5 worm cellular contexts compared by ENCODE assay signal in genomic region chrIII:12942307-12942706, ce11.
A peak's percentile ranks its signal among the peaks of the same experiment; 100 is the strongest.
TF ChIP-seq lines count a peak whose summit lies in the region.

Gene unc-25 (plus strand): TSS chrIII:12942651.

TF ChIP-seq in whole organism, L1 larva, 84 proteins besides CTCF, POLR2A, EP300 and RAD21:
- TF ChIP-seq F16B12.6 (tag; optimal IDR thresholded peaks at IDR 0.05; lab: Kevin White, UChicago) (no peak), sox-4 (tag; optimal IDR thresholded peaks at IDR 0.05; lab: Kevin White, UChicago) (no peak), sptf-1 (tag; optimal IDR thresholded peaks at IDR 0.05; lab: Kevin White, UChicago) (no peak), mep-1 (tag; optimal IDR thresholded peaks at IDR 0.05; lab: Kevin White, UChicago) (no peak), rnt-1 (tag; optimal IDR thresholded peaks at IDR 0.05; lab: Kevin White, UChicago) (no peak), fkh-10 (GFP tag; optimal IDR thresholded peaks at IDR 0.05; lab: Kevin White, UChicago) (peak; percentile 53), alr-1 (tag; optimal IDR thresholded peaks at IDR 0.05; lab: Kevin White, UChicago; ENCODE audit: borderline replicate concordance) (no peak), ceh-90 (tag; optimal IDR thresholded peaks at IDR 0.05; lab: Kevin White, UChicago) (no peak), mab-9 (GFP tag; IDR thresholded peaks at IDR 0.05; lab: Robert Waterston, UW) (peak; percentile 22; the same call in 1 of the 2 replicates)

TF ChIP-seq in whole organism, L2 larva, 48 proteins besides CTCF, POLR2A, EP300 and RAD21:
- peak in 1 of 2 experiments; percentile 20 for TF ChIP-seq lsy-2 (tag; optimal IDR thresholded peaks at IDR 0.05; lab: Kevin White, UChicago)
- 0 out of 2 replicates have a peak, but pooled peaks have one; percentile 22 for TF ChIP-seq ztf-1 (GFP tag; conservative IDR thresholded peaks at IDR 0.05; lab: Robert Waterston, UW)
- TF ChIP-seq mab-5 (tag; optimal IDR thresholded peaks at IDR 0.05; lab: Kevin White, UChicago), result peak; percentile 73
- TF ChIP-seq unc-55 (GFP tag; optimal IDR thresholded peaks at IDR 0.05; lab: Kevin White, UChicago), result peak; percentile 57
- no peak for TF ChIP-seq unc-62 (GFP tag; optimal IDR thresholded peaks at IDR 0.05; lab: Kevin White, UChicago)
- TF ChIP-seq F13H6.1 (tag; optimal IDR thresholded peaks at IDR 0.05; lab: Kevin White, UChicago), result peak; percentile 0
- peak; percentile 73 for TF ChIP-seq Y55F3AM.14 (GFP tag; optimal IDR thresholded peaks at IDR 0.05; lab: Kevin White, UChicago)
- TF ChIP-seq lin-39 (tag; optimal IDR thresholded peaks at IDR 0.05; lab: Kevin White, UChicago), result no peak

TF ChIP-seq in whole organism, L3 larva, 47 proteins besides CTCF, POLR2A, EP300 and RAD21:
- no peak for TF ChIP-seq unc-62 (GFP tag; optimal IDR thresholded peaks at IDR 0.05; lab: Kevin White, UChicago)
- TF ChIP-seq fkh-2 (tag; optimal IDR thresholded peaks at IDR 0.05; lab: Kevin White, UChicago), result no peak
- no peak for TF ChIP-seq lin-15B (tag; optimal IDR thresholded peaks at IDR 0.05; lab: Kevin White, UChicago)
- TF ChIP-seq nhr-237 (tag; optimal IDR thresholded peaks at IDR 0.05; lab: Kevin White, UChicago), result no peak
- peak; percentile 57 for TF ChIP-seq lin-39 (tag; optimal IDR thresholded peaks at IDR 0.05; lab: Kevin White, UChicago)
- TF ChIP-seq fkh-10 (GFP tag; optimal IDR thresholded peaks at IDR 0.05; lab: Kevin White, UChicago), result no peak
- TF ChIP-seq jun-1 (tag; optimal IDR thresholded peaks at IDR 0.05; lab: Kevin White, UChicago), result no peak
- TF ChIP-seq tbx-2 (tag; optimal IDR thresholded peaks at IDR 0.05; lab: Kevin White, UChicago), result no peak
- TF ChIP-seq unc-39 (tag; optimal IDR thresholded peaks at IDR 0.05; lab: Kevin White, UChicago), result no peak
- peak; percentile 16 for TF ChIP-seq nfya-1 (tag; optimal IDR thresholded peaks at IDR 0.05; lab: Kevin White, UChicago; ENCODE audit: insufficient read depth)
- TF ChIP-seq ceh-28 (tag; optimal IDR thresholded peaks at IDR 0.05; lab: Kevin White, UChicago), result no peak
- no peak for TF ChIP-seq nhr-76 (tag; optimal IDR thresholded peaks at IDR 0.05; lab: Kevin White, UChicago)
- no peak for TF ChIP-seq ceh-82 (tag; optimal IDR thresholded peaks at IDR 0.05; lab: Kevin White, UChicago)
- TF ChIP-seq hmg-11 (tag; optimal IDR thresholded peaks at IDR 0.05; lab: Kevin White, UChicago), result no peak

TF ChIP-seq in whole organism, L4 larva, 104 proteins besides CTCF, POLR2A, EP300 and RAD21:
- TF ChIP-seq set-16 (GFP tag; IDR thresholded peaks at IDR 0.05; lab: Robert Waterston, UW) (peak; percentile 39; the same call in 1 of the 2 replicates), ceh-20 (GFP tag; IDR thresholded peaks at IDR 0.05; lab: Robert Waterston, UW) (peak; percentile 39; the same call in 1 of the 2 replicates), mdt-29 (GFP tag; IDR thresholded peaks at IDR 0.05; lab: Robert Waterston, UW) (0 out of 2 replicates have a peak, but pooled peaks have one; percentile 23), pha-4 (GFP tag; IDR thresholded peaks at IDR 0.05; lab: Robert Waterston, UW) (peak; percentile 49; the same call in 1 of the 2 replicates), pha-4 (tag; optimal IDR thresholded peaks at IDR 0.05; lab: Kevin White, UChicago) (no peak), nhr-28 (tag; optimal IDR thresholded peaks at IDR 0.05; lab: Kevin White, UChicago) (no peak), rbr-2 (tag; optimal IDR thresholded peaks at IDR 0.05; lab: Kevin White, UChicago) (peak; percentile 32), dve-1 (tag; optimal IDR thresholded peaks at IDR 0.05; lab: Kevin White, UChicago; ENCODE audit: insufficient read depth) (peak; percentile 7), lsy-2 (tag; optimal IDR thresholded peaks at IDR 0.05; lab: Kevin White, UChicago) (peak in 1 of 2 experiments; percentile 14), gei-8 (GFP tag; optimal IDR thresholded peaks at IDR 0.05; lab: Kevin White, UChicago) (peak; percentile 6), fkh-10 (GFP tag; optimal IDR thresholded peaks at IDR 0.05; lab: Kevin White, UChicago) (peak; percentile 42), aha-1 (tag; lab: Kevin White, UChicago) (peak; percentile 79), daf-12 (tag; optimal IDR thresholded peaks at IDR 0.05; lab: Kevin White, UChicago) (no peak), lin-38 (GFP tag; IDR thresholded peaks at IDR 0.05; lab: Robert Waterston, UW) (peak; percentile 30; the same call in 1 of the 2 replicates), hlh-11 (tag; optimal IDR thresholded peaks at IDR 0.05; lab: Kevin White, UChicago) (peak; percentile 3), egl-43 (GFP tag; IDR thresholded peaks at IDR 0.05; lab: Robert Waterston, UW) (0 out of 2 replicates have a peak, but pooled peaks have one; percentile 9), nhr-48 (tag; optimal IDR thresholded peaks at IDR 0.05; lab: Kevin White, UChicago) (no peak), egl-27 (tag; optimal IDR thresholded peaks at IDR 0.05; lab: Kevin White, UChicago) (no peak)

TF ChIP-seq in whole organism, young adult, 124 proteins besides CTCF, POLR2A, EP300 and RAD21:
- TF ChIP-seq F49E8.2 (tag; optimal IDR thresholded peaks at IDR 0.05; lab: Kevin White, UChicago; ENCODE audit: insufficient read depth) (no peak), mel-28 (tag; optimal IDR thresholded peaks at IDR 0.05; lab: Kevin White, UChicago; ENCODE audit: borderline replicate concordance) (no peak), F23B12.7 (tag; optimal IDR thresholded peaks at IDR 0.05; lab: Kevin White, UChicago; ENCODE audit: insufficient read depth) (no peak), Y95B8A.8 (GFP tag; IDR thresholded peaks at IDR 0.05; lab: Robert Waterston, UW) (no peak), rpc-1 (optimal IDR thresholded peaks at IDR 0.05; lab: Kevin White, UChicago) (no peak), rpc-1 (tag; optimal IDR thresholded peaks at IDR 0.05; lab: Kevin White, UChicago) (no peak), ZK185.1 (tag; optimal IDR thresholded peaks at IDR 0.05; lab: Kevin White, UChicago; ENCODE audit: poor library complexity, severe bottlenecking) (no peak), attf-3 (GFP tag; conservative IDR thresholded peaks at IDR 0.05; lab: Robert Waterston, UW) (no peak), lsl-1 (GFP tag; optimal IDR thresholded peaks at IDR 0.05; lab: Kevin White, UChicago) (no peak), zim-3 (tag; optimal IDR thresholded peaks at IDR 0.05; lab: Kevin White, UChicago) (peak; percentile 43), B0336.3 (GFP tag; IDR thresholded peaks at IDR 0.05; lab: Robert Waterston, UW) (no peak), snpc-1.1 (tag; optimal IDR thresholded peaks at IDR 0.05; lab: Kevin White, UChicago; ENCODE audit: insufficient read depth) (no peak), rec-8 (tag; optimal IDR thresholded peaks at IDR 0.05; lab: Kevin White, UChicago) (no peak), attf-6 (GFP tag; IDR thresholded peaks at IDR 0.05; lab: Robert Waterston, UW) (0 out of 2 replicates have a peak, but pooled peaks have one; percentile 49), sptf-2 (GFP tag; optimal IDR thresholded peaks at IDR 0.05; lab: Kevin White, UChicago) (no peak), F33H1.4 (GFP tag; IDR thresholded peaks at IDR 0.05; lab: Robert Waterston, UW) (no peak), athp-1 (tag; optimal IDR thresholded peaks at IDR 0.05; lab: Kevin White, UChicago) (no peak), ceh-27 (GFP tag; optimal IDR thresholded peaks at IDR 0.05; lab: Kevin White, UChicago) (peak; percentile 70), chd-7 (tag; optimal IDR thresholded peaks at IDR 0.05; lab: Kevin White, UChicago) (peak; percentile 17), C17E4.6 (GFP tag; IDR thresholded peaks at IDR 0.05; lab: Robert Waterston, UW) (no peak), T26A5.8 (tag; optimal IDR thresholded peaks at IDR 0.05; lab: Kevin White, UChicago) (no peak), B0035.1 (tag; optimal IDR thresholded peaks at IDR 0.05; lab: Kevin White, UChicago) (no peak), zfh-2 (GFP tag; conservative IDR thresholded peaks at IDR 0.05; lab: Robert Waterston, UW) (0 out of 2 replicates have a peak, but pooled peaks have one; percentile 16), aptf-3 (GFP tag; IDR thresholded peaks at IDR 0.05; lab: Robert Waterston, UW) (no peak), ceh-91 (GFP tag; IDR thresholded peaks at IDR 0.05; lab: Robert Waterston, UW) (no peak), ztf-3 (GFP tag; optimal IDR thresholded peaks at IDR 0.05; lab: Kevin White, UChicago) (no peak), D2030.7 (GFP tag; IDR thresholded peaks at IDR 0.05; lab: Robert Waterston, UW) (no peak), lir-1 (GFP tag; conservative IDR thresholded peaks at IDR 0.05; lab: Robert Waterston, UW) (no peak), K12H6.12 (tag; optimal IDR thresholded peaks at IDR 0.05; lab: Kevin White, UChicago) (no peak), rcor-1 (GFP tag; IDR thresholded peaks at IDR 0.05; lab: Robert Waterston, UW) (no peak), ztf-6 (GFP tag; IDR thresholded peaks at IDR 0.05; lab: Robert Waterston, UW) (no peak), ztf-18 (tag; optimal IDR thresholded peaks at IDR 0.05; lab: Kevin White, UChicago) (no peak), tbx-9 (tag; optimal IDR thresholded peaks at IDR 0.05; lab: Kevin White, UChicago; ENCODE audit: borderline replicate concordance) (no peak), lag-1 (GFP tag; IDR thresholded peaks at IDR 0.05; lab: Robert Waterston, UW) (no peak), F57C9.4 (tag; optimal IDR thresholded peaks at IDR 0.05; lab: Kevin White, UChicago) (no peak), nhr-27 (tag; optimal IDR thresholded peaks at IDR 0.05; lab: Kevin White, UChicago) (no peak), ztf-26 (tag; optimal IDR thresholded peaks at IDR 0.05; lab: Kevin White, UChicago) (no peak), nfya-2 (GFP tag; IDR thresholded peaks at IDR 0.05; lab: Robert Waterston, UW) (no peak), F52B5.7 (tag; optimal IDR thresholded peaks at IDR 0.05; lab: Kevin White, UChicago) (peak; percentile 48), snpc-1.3 (tag; optimal IDR thresholded peaks at IDR 0.05; lab: Kevin White, UChicago; ENCODE audit: insufficient read depth) (no peak), nhr-90 (tag; optimal IDR thresholded peaks at IDR 0.05; lab: Kevin White, UChicago) (no peak), madf-10 (tag; optimal IDR thresholded peaks at IDR 0.05; lab: Kevin White, UChicago) (no peak), ceh-100 (GFP tag; IDR thresholded peaks at IDR 0.05; lab: Robert Waterston, UW) (no peak), ceh-40 (GFP tag; IDR thresholded peaks at IDR 0.05; lab: Robert Waterston, UW) (no peak), atf-7 (tag; optimal IDR thresholded peaks at IDR 0.05; lab: Kevin White, UChicago) (no peak), pbrm-1 (GFP tag; IDR thresholded peaks at IDR 0.05; lab: Robert Waterston, UW) (no peak), tlf-1 (GFP tag; optimal IDR thresholded peaks at IDR 0.05; lab: Kevin White, UChicago) (no peak), Y53G8AR.9 (GFP tag; conservative IDR thresholded peaks at IDR 0.05; lab: Robert Waterston, UW) (no peak), K11D2.4 (GFP tag; IDR thresholded peaks at IDR 0.05; lab: Robert Waterston, UW) (no peak)
